Fruit fly (Drosophila melanogaster) whole organism, embryonic: ENCODE data around the gene TH1.

Experiments used
- ATbp ChIP-seq: fragments of 200-800 bp; sonication (Bioruptor generic); optimal IDR thresholded peaks from 2 replicates; lab custom pipeline; 2017; ENCODE audit warnings: missing biosample characterization, mild to moderate bottlenecking, missing genetic modification characterization, missing genetic modification reagents
- CG10209 ChIP-seq: fragments of 200-800 bp; sonication (Bioruptor generic); optimal IDR thresholded peaks from 3 replicates; lab custom pipeline; 2017; ENCODE audit warnings: missing biosample characterization, mild to moderate bottlenecking, missing genetic modification characterization, missing genetic modification reagents
- CG10462 ChIP-seq: fragments of 200-800 bp; sonication (Bioruptor generic); optimal IDR thresholded peaks from 2 replicates; lab custom pipeline; 2016; ENCODE audit warnings: missing biosample characterization, missing genetic modification characterization
- CG10959 ChIP-seq: fragments of 200-800 bp; sonication (Bioruptor generic); IDR thresholded peaks from 2 replicates; pipeline ENCODE4 v1.3.6; 2022; ENCODE audit warnings: missing biosample characterization, missing genetic modification characterization
- CG11696 ChIP-seq: fragments of 200-800 bp; sonication (Bioruptor generic); IDR thresholded peaks from 2 replicates; pipeline ENCODE4 v1.3.6; 2022; ENCODE audit warnings: missing biosample characterization, missing genetic modification characterization
- CG11723 ChIP-seq: fragments of 200-800 bp; sonication (Bioruptor generic); optimal IDR thresholded peaks from 2 replicates; lab custom pipeline; 2017; ENCODE audit warnings: missing biosample characterization, mild to moderate bottlenecking, missing genetic modification characterization
- CG12769 ChIP-seq: fragments of 200-800 bp; sonication (Bioruptor generic); optimal IDR thresholded peaks from 2 replicates; lab custom pipeline; 2019; ENCODE audit warnings: missing biosample characterization, mild to moderate bottlenecking, missing genetic modification characterization, moderate library complexity
- CG13624 ChIP-seq: fragments of 200-800 bp; sonication (Bioruptor generic); optimal IDR thresholded peaks from 2 replicates; lab custom pipeline; 2016; ENCODE audit warnings: missing biosample characterization, missing genetic modification characterization
- CG15011 ChIP-seq: fragments of 200-800 bp; sonication (Bioruptor generic); optimal IDR thresholded peaks from 3 replicates; lab custom pipeline; 2018; ENCODE audit warnings: missing biosample characterization, mild to moderate bottlenecking, missing genetic modification characterization
- CG15073 ChIP-seq: fragments of 200-800 bp; sonication (Bioruptor generic); optimal IDR thresholded peaks from 2 replicates; lab custom pipeline; 2016; ENCODE audit warnings: missing biosample characterization, missing genetic modification characterization
- CG1529 ChIP-seq: fragments of 200-800 bp; sonication (Bioruptor generic); optimal IDR thresholded peaks from 3 replicates; lab custom pipeline; 2018; ENCODE audit warnings: missing biosample characterization, missing genetic modification characterization
- CG15479 ChIP-seq: fragments of 200-800 bp; sonication (Bioruptor generic); optimal IDR thresholded peaks from 3 replicates; lab custom pipeline; 2019; ENCODE audit warnings: missing biosample characterization, mild to moderate bottlenecking, missing genetic modification characterization, moderate library complexity
- CG16813 ChIP-seq: fragments of 200-800 bp; sonication (Bioruptor generic); IDR thresholded peaks from 3 replicates; pipeline ENCODE4 v1.3.6; 2022; ENCODE audit warnings: missing biosample characterization, missing genetic modification characterization; ENCODE audit not compliant: partially characterized antibody
- CG16815 ChIP-seq: fragments of 200-800 bp; sonication (Bioruptor generic); optimal IDR thresholded peaks from 3 replicates; lab custom pipeline; 2017; ENCODE audit warnings: missing biosample characterization, mild to moderate bottlenecking, missing genetic modification characterization
- CG1792 ChIP-seq: fragments of 200-800 bp; sonication (Bioruptor generic); optimal IDR thresholded peaks from 2 replicates; lab custom pipeline; 2016; ENCODE audit warnings: missing biosample characterization, missing genetic modification characterization
- CG2120 ChIP-seq: fragments of 200-800 bp; sonication (Bioruptor generic); optimal IDR thresholded peaks from 3 replicates; lab custom pipeline; 2016; ENCODE audit warnings: missing biosample characterization, missing genetic modification characterization
- CG31365 ChIP-seq: fragments of 200-800 bp; sonication (Bioruptor generic); optimal IDR thresholded peaks from 2 replicates; lab custom pipeline; 2018; ENCODE audit warnings: missing biosample characterization, mild to moderate bottlenecking, missing genetic modification characterization
- CG3281 ChIP-seq: fragments of 200-800 bp; sonication (Bioruptor generic); optimal IDR thresholded peaks from 3 replicates; lab custom pipeline; 2017; ENCODE audit warnings: missing biosample characterization, mild to moderate bottlenecking, missing genetic modification characterization
- CG6175 ChIP-seq: fragments of 200-800 bp; sonication (Bioruptor generic); IDR thresholded peaks from 3 replicates; pipeline ENCODE4 v1.3.6; 2022; ENCODE audit warnings: missing biosample characterization, missing genetic modification characterization
- CG6689 ChIP-seq: fragments of 200-800 bp; sonication (Bioruptor generic); IDR thresholded peaks from 2 replicates; pipeline ENCODE4 v1.3.6; 2022; ENCODE audit warnings: missing biosample characterization, missing genetic modification characterization
- CG7357 ChIP-seq: fragments of 200-800 bp; sonication (Bioruptor generic); IDR thresholded peaks from 3 replicates; pipeline ENCODE4 v1.3.6; 2022; ENCODE audit warnings: missing biosample characterization, missing genetic modification characterization
- CG7786 ChIP-seq: fragments of 200-800 bp; sonication (Bioruptor generic); optimal IDR thresholded peaks from 2 replicates; lab custom pipeline; 2016; ENCODE audit warnings: missing biosample characterization, missing genetic modification characterization
- CG7963 ChIP-seq: fragments of 200-800 bp; sonication (Bioruptor generic); IDR thresholded peaks from 3 replicates; pipeline ENCODE4 v1.3.6; 2022; ENCODE audit warnings: missing biosample characterization, missing genetic modification characterization; ENCODE audit not compliant: partially characterized antibody
- CrebB ChIP-seq: fragments of 200-800 bp; sonication (Bioruptor generic); optimal IDR thresholded peaks from 3 replicates; lab custom pipeline; 2018; ENCODE audit warnings: missing biosample characterization, mild to moderate bottlenecking, missing genetic modification characterization
- Doc2 ChIP-seq: fragments of 200-800 bp; sonication (Bioruptor generic); IDR thresholded peaks from 2 replicates; pipeline ENCODE4 v1.3.6; 2022; ENCODE audit warnings: missing biosample characterization, missing genetic modification characterization
- HLH54F ChIP-seq: fragments of 200-800 bp; sonication (Bioruptor generic); optimal IDR thresholded peaks from 3 replicates; lab custom pipeline; 2016; ENCODE audit warnings: missing biosample characterization, missing genetic modification characterization
- Meics ChIP-seq: fragments of 200-800 bp; sonication (Bioruptor generic); optimal IDR thresholded peaks from 2 replicates; lab custom pipeline; 2017; ENCODE audit warnings: missing biosample characterization, mild to moderate bottlenecking, missing genetic modification characterization
- Mes4 ChIP-seq: fragments of 200-800 bp; sonication (Bioruptor generic); optimal IDR thresholded peaks from 2 replicates; lab custom pipeline; 2016; ENCODE audit warnings: missing biosample characterization, missing genetic modification characterization
- PHDP ChIP-seq: fragments of 200-800 bp; sonication (Bioruptor generic); optimal IDR thresholded peaks from 3 replicates; lab custom pipeline; 2018; ENCODE audit warnings: missing biosample characterization, mild to moderate bottlenecking, missing genetic modification characterization, moderate library complexity
- Six4 ChIP-seq: fragments of 200-800 bp; sonication (Bioruptor generic); optimal IDR thresholded peaks from 2 replicates; lab custom pipeline; 2016; ENCODE audit warnings: missing biosample characterization, missing genetic modification characterization
- Spps ChIP-seq: fragments of 200-800 bp; sonication (Bioruptor generic); optimal IDR thresholded peaks from 2 replicates; lab custom pipeline; 2018; ENCODE audit warnings: missing biosample characterization, mild to moderate bottlenecking, missing genetic modification characterization
- Stat92E ChIP-seq, 3 experiments: fragments of >200 bp in 2 of 3; fragments of 200-800 bp in 1 of 3; sonication (Bioruptor generic) in 1 of 3; optimal IDR thresholded peaks; 2 replicates each; lab custom pipeline; 2017 to 2019; ENCODE audit warnings: missing biosample characterization in 3 of 3, missing genetic modification characterization in 3 of 3, mild to moderate bottlenecking in 1 of 3, moderate library complexity in 1 of 3
- Xrp1 ChIP-seq: fragments of 200-800 bp; sonication (Bioruptor generic); IDR thresholded peaks from 2 replicates; pipeline ENCODE4 v1.3.6; 2022; ENCODE audit warnings: missing biosample characterization, missing genetic modification characterization
- ap ChIP-seq: fragments of 200-800 bp; sonication (Bioruptor generic); IDR thresholded peaks from 2 replicates; pipeline ENCODE4 v1.3.6; 2022; ENCODE audit warnings: missing biosample characterization, missing genetic modification characterization
- cg ChIP-seq: fragments of 200-800 bp; sonication (Bioruptor generic); optimal IDR thresholded peaks from 3 replicates; lab custom pipeline; 2019; ENCODE audit warnings: missing biosample characterization, mild to moderate bottlenecking, missing genetic modification characterization, moderate library complexity
- crol ChIP-seq: fragments of 200-800 bp; sonication (Bioruptor generic); IDR thresholded peaks from 2 replicates; pipeline ENCODE4 v1.3.6; 2022; ENCODE audit warnings: missing biosample characterization, missing genetic modification characterization
- ewg ChIP-seq: fragments of 200-800 bp; sonication (Bioruptor generic); optimal IDR thresholded peaks from 3 replicates; lab custom pipeline; 2017; ENCODE audit warnings: mild to moderate bottlenecking, missing biosample characterization, missing genetic modification reagents, missing genetic modification characterization
- fu2 ChIP-seq: fragments of 200-800 bp; sonication (Bioruptor generic); optimal IDR thresholded peaks from 2 replicates; lab custom pipeline; 2016; ENCODE audit warnings: missing biosample characterization, missing genetic modification characterization
- gt ChIP-seq: fragments of 200-800 bp; sonication (Bioruptor generic); IDR thresholded peaks from 2 replicates; pipeline ENCODE4 v1.3.6; 2022; ENCODE audit warnings: missing biosample characterization, missing genetic modification characterization
- h ChIP-seq: fragments of >200 bp; optimal IDR thresholded peaks from 2 replicates; lab custom pipeline; 2017
- jing ChIP-seq: fragments of 200-800 bp; sonication (Bioruptor generic); optimal IDR thresholded peaks from 2 replicates; lab custom pipeline; 2018; ENCODE audit warnings: missing biosample characterization, mild to moderate bottlenecking, missing genetic modification characterization
- kay ChIP-seq: fragments of 200-800 bp; sonication (Bioruptor generic); optimal IDR thresholded peaks from 2 replicates; lab custom pipeline; 2016; ENCODE audit warnings: missing biosample characterization, missing genetic modification characterization
- ken ChIP-seq: fragments of 200-800 bp; sonication (Bioruptor generic); IDR thresholded peaks from 3 replicates; pipeline ENCODE4 v1.3.6; 2022; ENCODE audit warnings: missing biosample characterization, missing genetic modification characterization
- knrl ChIP-seq: fragments of 200-800 bp; sonication (Bioruptor generic); IDR thresholded peaks from 3 replicates; pipeline ENCODE4 v1.3.6; 2022; ENCODE audit warnings: missing biosample characterization, missing genetic modification characterization; ENCODE audit not compliant: partially characterized antibody
- prd ChIP-seq, 3 experiments: fragments of >200 bp in 2 of 3; fragments of 200-800 bp in 1 of 3; sonication (Bioruptor generic) in 1 of 3; optimal IDR thresholded peaks in 2 of 3; IDR thresholded peaks in 1 of 3; 2 replicates in 2 of 3; 3 replicates in 1 of 3; pipeline versions ENCODE4 v1.3.6 to Lab custom; 2017 to 2022; ENCODE audit warnings: missing biosample characterization in 1 of 3, missing genetic modification characterization in 1 of 3
- rib ChIP-seq: fragments of 200-800 bp; sonication (Bioruptor generic); IDR thresholded peaks from 2 replicates; pipeline ENCODE4 v1.3.6; 2022; ENCODE audit warnings: missing biosample characterization, missing genetic modification characterization
- sisA ChIP-seq: fragments of 200-800 bp; sonication (Bioruptor generic); IDR thresholded peaks from 2 replicates; pipeline ENCODE4 v1.3.6; 2022; ENCODE audit warnings: missing biosample characterization, missing genetic modification characterization
- slp2 ChIP-seq: fragments of 200-800 bp; sonication (Bioruptor generic); optimal IDR thresholded peaks from 2 replicates; lab custom pipeline; 2016; ENCODE audit warnings: missing biosample characterization, missing genetic modification characterization
- tup ChIP-seq: fragments of 200-800 bp; sonication (Bioruptor generic); optimal IDR thresholded peaks from 2 replicates; lab custom pipeline; 2016; ENCODE audit warnings: missing biosample characterization, mild to moderate bottlenecking, missing genetic modification characterization, moderate library complexity
- usp ChIP-seq: fragments of >200 bp; optimal IDR thresholded peaks from 2 replicates; lab custom pipeline; 2017; ENCODE audit warnings: missing biosample characterization, missing genetic modification characterization
- wdn ChIP-seq: fragments of 200-800 bp; sonication (Bioruptor generic); IDR thresholded peaks from 2 replicates; pipeline ENCODE4 v1.3.6; 2022; ENCODE audit warnings: missing biosample characterization, missing genetic modification characterization

The TH1 gene

dm6 chrX:16391397-16391796 is at the start of gene TH1, which contains the start of gene mei-41 (continued):
- TF ChIP-seq CG10959 (GFP tag; lab: Robert Waterston, UW) (peak; percentile 93), tup (GFP tag; lab: Kevin White, UChicago) (peak; percentile 81), CrebB (tag; lab: Kevin White, UChicago) (peak; percentile 48), ken (GFP tag; lab: Robert Waterston, UW) (peak; percentile 96), CG10462 (GFP tag; lab: Kevin White, UChicago) (peak; percentile 61), CG2120 (GFP tag; lab: Kevin White, UChicago) (peak; percentile 80), HLH54F (peak; percentile 66), CG15011 (GFP tag; lab: Kevin White, UChicago) (no peak), CG12769 (tag; lab: Kevin White, UChicago) (no peak), CG11696 (GFP tag; lab: Robert Waterston, UW) (peak; percentile 84), PHDP (tag; lab: Kevin White, UChicago) (peak; percentile 89), CG11723 (GFP tag; lab: Kevin White, UChicago) (peak; percentile 79), Xrp1 (peak; percentile 96), Stat92E (GFP tag; optimal IDR thresholded peaks at IDR 0.05; lab: Kevin White, UChicago) (no peak), CG10209 (peak; percentile 89), ap (peak; percentile 92), CG31365 (tag; lab: Kevin White, UChicago) (no peak), usp (GFP tag; lab: Kevin White, UChicago) (no peak), knrl (GFP tag; lab: Robert Waterston, UW) (peak; percentile 70), CG13624 (GFP tag; lab: Kevin White, UChicago) (no peak), CG3281 (GFP tag; lab: Kevin White, UChicago) (no peak), CG7357 (peak; percentile 100), Mes4 (GFP tag; lab: Kevin White, UChicago) (peak; percentile 13), CG16815 (peak; percentile 89), ATbp (GFP tag; lab: Kevin White, UChicago) (peak; percentile 72)

dm6 chrX:16428476-16428875 is 37.2 kb upstream of the TH1 start:
- TF ChIP-seq fu2 (GFP tag; lab: Kevin White, UChicago) (no peak), wdn (GFP tag; lab: Robert Waterston, UW) (no peak), Stat92E (GFP tag; optimal IDR thresholded peaks at IDR 0.05; lab: Kevin White, UChicago) (no peak), ewg (GFP tag; lab: Kevin White, UChicago) (peak; percentile 5), Spps (tag; lab: Kevin White, UChicago) (no peak), slp2 (GFP tag; lab: Kevin White, UChicago) (no peak), CG7786 (GFP tag; lab: Kevin White, UChicago) (no peak), sisA (no peak), CG7963 (no peak), gt (GFP tag; lab: Robert Waterston, UW) (no peak), cg (GFP tag; lab: Kevin White, UChicago) (peak; percentile 40), CG15479 (GFP tag; lab: Kevin White, UChicago) (peak; percentile 28), CG1529 (GFP tag; lab: Kevin White, UChicago) (no peak), CG6689 (GFP tag; lab: Robert Waterston, UW) (no peak), crol (GFP tag; lab: Robert Waterston, UW) (peak; percentile 58), rib (GFP tag; lab: Robert Waterston, UW) (no peak), h (lab: Kevin White, UChicago) (no peak), CG16813 (no peak), CG15073 (no peak), Meics (GFP tag; lab: Kevin White, UChicago) (no peak), prd (optimal IDR thresholded peaks at IDR 0.05; lab: Kevin White, UChicago) (no peak), prd (GFP tag; IDR thresholded peaks at IDR 0.05; lab: Robert Waterston, UW) (no peak), jing (GFP tag; lab: Kevin White, UChicago) (no peak), Six4 (GFP tag; lab: Kevin White, UChicago) (no peak), kay (GFP tag; lab: Kevin White, UChicago) (no peak), CG6175 (GFP tag; lab: Robert Waterston, UW) (no peak), CG1792 (GFP tag; lab: Kevin White, UChicago) (no peak), Doc2 (no peak)
